Worm (Caenorhabditis elegans): Measurements from ENCODE around the gene C01G5.25.

DNA sequence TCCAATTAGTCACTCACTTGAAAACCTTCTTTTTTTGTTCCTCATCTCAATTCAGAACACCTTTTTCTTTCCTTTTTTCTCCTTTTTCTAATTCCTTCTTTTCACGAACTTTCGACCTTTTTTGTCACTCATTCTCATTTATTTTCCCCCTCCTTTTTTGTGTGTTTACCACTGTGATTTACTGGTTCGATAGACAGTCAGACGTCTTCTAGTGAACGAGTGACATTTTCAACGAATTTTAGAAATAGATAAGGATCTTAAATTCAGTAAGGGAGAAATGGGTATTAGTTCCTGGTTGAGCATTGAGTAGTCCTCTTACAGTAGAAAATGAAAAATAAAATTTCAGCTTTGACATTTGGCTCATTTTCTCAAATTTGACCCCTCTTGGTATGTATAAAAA is 49.6 kb upstream of the C01G5.25 start:
- TF ChIP-seq aly-2 (tag; optimal IDR thresholded peaks at IDR 0.05): no peak
- no peak for TF ChIP-seq mdl-1 (tag; optimal IDR thresholded peaks at IDR 0.05)
- TF ChIP-seq ztf-11 (tag; optimal IDR thresholded peaks at IDR 0.05): no peak
- TF ChIP-seq daf-12 (tag; optimal IDR thresholded peaks at IDR 0.05): no peak
- TF ChIP-seq F44E2.7 (GFP tag; IDR thresholded peaks at IDR 0.05): no peak
- no peak for TF ChIP-seq dve-1 (tag; optimal IDR thresholded peaks at IDR 0.05; ENCODE audit: insufficient read depth)
- TF ChIP-seq skn-1 (tag; optimal IDR thresholded peaks at IDR 0.05): no peak
- no peak for TF ChIP-seq nhr-25 (tag; optimal IDR thresholded peaks at IDR 0.05; ENCODE audit: borderline replicate concordance, insufficient read depth)
- no peak for TF ChIP-seq set-16 (GFP tag; IDR thresholded peaks at IDR 0.05)

Measured in whole organism, L4 larva.